Worm (Caenorhabditis elegans) whole organism, L1 larva: ENCODE data around the gene C27B7.5.

Experiments used
- C16A3.4 ChIP-seq: fragments of 150-350 bp; optimal IDR thresholded peaks from 2 replicates; lab custom pipeline; 2014; ENCODE audit warnings: missing biosample characterization, missing genetic modification characterization
- F16B12.6 ChIP-seq: fragments of 150-350 bp; optimal IDR thresholded peaks from 2 replicates; lab custom pipeline; 2014; ENCODE audit warnings: missing biosample characterization, missing genetic modification characterization
- Y116A8C.19 ChIP-seq: sonication (generic microtip); optimal IDR thresholded peaks from 2 replicates; lab custom pipeline; 2016; ENCODE audit warnings: missing compliant biosample characterization, missing genetic modification characterization, borderline replicate concordance
- aha-1 ChIP-seq: fragments of 150-350 bp; optimal IDR thresholded peaks from 2 replicates; lab custom pipeline; 2014; ENCODE audit warnings: missing biosample characterization, missing genetic modification characterization
- alr-1 ChIP-seq: fragments of 200-800 bp; sonication (Bioruptor generic); optimal IDR thresholded peaks from 2 replicates; lab custom pipeline; 2018; ENCODE audit warnings: borderline replicate concordance, mild to moderate bottlenecking, missing genetic modification characterization, missing compliant biosample characterization
- ama-1 ChIP-seq: fragments of 150-350 bp; optimal IDR thresholded peaks from 2 replicates; lab custom pipeline; 2014
- ceh-8 ChIP-seq: fragments of 200-800 bp; sonication (Bioruptor generic); optimal IDR thresholded peaks from 2 replicates; lab custom pipeline; 2018; ENCODE audit warnings: mild to moderate bottlenecking, missing genetic modification characterization, moderate library complexity, missing compliant biosample characterization
- ceh-82 ChIP-seq, 3 experiments: fragments of 150-350 bp in 1 of 3; sonication (generic microtip) in 2 of 3; optimal IDR thresholded peaks; 2 replicates each; lab custom pipeline; 2014 to 2017; ENCODE audit warnings: missing biosample characterization in 3 of 3, missing genetic modification characterization in 3 of 3
- ceh-88 ChIP-seq: fragments of 200-800 bp; sonication (Bioruptor generic); IDR thresholded peaks from 2 replicates; pipeline ENCODE4 v1.3.6; 2022; ENCODE audit warnings: missing genetic modification characterization, missing compliant biosample characterization
- ceh-90 ChIP-seq: sonication (generic microtip); optimal IDR thresholded peaks from 2 replicates; lab custom pipeline; 2016; ENCODE audit warnings: missing genetic modification characterization, missing compliant biosample characterization
- dpl-1 ChIP-seq, 3 experiments: fragments of 150-350 bp in 2 of 3; sonication (generic microtip) in 1 of 3; optimal IDR thresholded peaks; 2 replicates each; lab custom pipeline; 2014 to 2017; ENCODE audit warnings: missing biosample characterization in 3 of 3, missing genetic modification characterization in 3 of 3, missing genetic modification reagents in 3 of 3
- dsc-1 ChIP-seq: sonication (generic microtip); optimal IDR thresholded peaks from 2 replicates; lab custom pipeline; 2016; ENCODE audit warnings: mild to moderate bottlenecking, missing genetic modification characterization, missing compliant biosample characterization
- efl-1 ChIP-seq, 4 experiments: fragments of 150-350 bp; optimal IDR thresholded peaks in 3 of 4; peaks in 1 of 4; 1 replicate in 1 of 4; 2 replicates in 3 of 4; lab custom pipeline; 2014; ENCODE audit warnings: missing biosample characterization in 2 of 4, missing genetic modification characterization in 2 of 4, missing genetic modification reagents in 2 of 4
- egl-13 ChIP-seq: sonication (generic microtip); optimal IDR thresholded peaks from 2 replicates; lab custom pipeline; 2016; ENCODE audit warnings: missing genotype, missing genetic modification reagents, missing genetic modification characterization, missing compliant biosample characterization
- egl-27 ChIP-seq, 2 experiments: fragments of 150-350 bp in 1 of 2; sonication (generic microtip); optimal IDR thresholded peaks; 3 replicates each; lab custom pipeline; 2017 to 2018; ENCODE audit warnings: missing biosample characterization in 2 of 2, missing genetic modification characterization in 2 of 2, missing genetic modification reagents in 2 of 2
- elt-2 ChIP-seq: sonication (generic microtip); optimal IDR thresholded peaks from 2 replicates; lab custom pipeline; 2016; ENCODE audit warnings: missing genetic modification characterization, mild to moderate bottlenecking, inconsistent platforms, missing compliant biosample characterization, missing genetic modification reagents
- elt-3 ChIP-seq, 6 experiments: fragments of 150-350 bp in 1 of 6; sonication (generic microtip); optimal IDR thresholded peaks; 2 replicates each; lab custom pipeline; 2017 to 2018; ENCODE audit warnings: missing biosample characterization in 6 of 6, missing genetic modification characterization in 6 of 6, inconsistent platforms in 1 of 6
- ets-5 ChIP-seq: fragments of 200-800 bp; sonication (Bioruptor generic); IDR thresholded peaks from 2 replicates; pipeline ENCODE4 v1.3.6; 2022; ENCODE audit warnings: missing genetic modification characterization, missing compliant biosample characterization
- fkh-10 ChIP-seq: sonication (generic microtip); optimal IDR thresholded peaks from 2 replicates; lab custom pipeline; 2017; ENCODE audit warnings: missing biosample characterization, missing genetic modification reagents, missing genetic modification characterization
- fkh-8 ChIP-seq: sonication (generic microtip); optimal IDR thresholded peaks from 2 replicates; lab custom pipeline; 2016; ENCODE audit warnings: mild to moderate bottlenecking, missing genetic modification characterization, missing compliant biosample characterization
- fos-1 ChIP-seq: fragments of 150-350 bp; optimal IDR thresholded peaks from 2 replicates; lab custom pipeline; 2014; ENCODE audit warnings: missing biosample characterization, missing genetic modification characterization
- grh-1 ChIP-seq: fragments of 200-800 bp; sonication (Bioruptor generic); IDR thresholded peaks from 2 replicates; pipeline ENCODE4 v1.3.6; 2022; ENCODE audit warnings: missing genetic modification reagents, missing genetic modification characterization, missing compliant biosample characterization
- hlh-17 ChIP-seq: fragments of 200-800 bp; sonication (Bioruptor generic); optimal IDR thresholded peaks from 2 replicates; lab custom pipeline; 2018; ENCODE audit warnings: missing genetic modification characterization, mild to moderate bottlenecking, missing compliant biosample characterization, moderate library complexity, borderline replicate concordance
- irx-1 ChIP-seq: sonication (generic microtip); optimal IDR thresholded peaks from 2 replicates; lab custom pipeline; 2016; ENCODE audit warnings: missing genetic modification characterization, missing compliant biosample characterization
- jun-1 ChIP-seq: fragments of 150-350 bp; optimal IDR thresholded peaks from 2 replicates; lab custom pipeline; 2014; ENCODE audit warnings: missing biosample characterization, missing genetic modification reagents, missing genetic modification characterization
- lin-14 ChIP-seq: fragments of 200-800 bp; sonication (Bioruptor generic); optimal IDR thresholded peaks from 2 replicates; lab custom pipeline; 2018; ENCODE audit warnings: mild to moderate bottlenecking, missing genetic modification characterization, moderate library complexity, missing compliant biosample characterization
- mdl-1 ChIP-seq, 2 experiments: fragments of 150-350 bp; optimal IDR thresholded peaks; 2 replicates each; lab custom pipeline; 2014 to 2017; ENCODE audit warnings: missing biosample characterization in 2 of 2, missing genetic modification characterization in 2 of 2, inconsistent platforms in 1 of 2
- mef-2 ChIP-seq: fragments of 150-350 bp; optimal IDR thresholded peaks from 2 replicates; lab custom pipeline; 2014; ENCODE audit warnings: missing biosample characterization, missing genetic modification characterization
- mep-1 ChIP-seq: fragments of 150-350 bp; optimal IDR thresholded peaks from 2 replicates; lab custom pipeline; 2014; ENCODE audit warnings: missing biosample characterization, missing genetic modification characterization
- nhr-11 ChIP-seq: fragments of 150-350 bp; optimal IDR thresholded peaks from 2 replicates; lab custom pipeline; 2014; ENCODE audit warnings: missing biosample characterization, missing genetic modification characterization
- nhr-20 ChIP-seq: sonication (generic microtip); optimal IDR thresholded peaks from 2 replicates; lab custom pipeline; 2016; ENCODE audit warnings: mild to moderate bottlenecking, missing genetic modification characterization, missing compliant biosample characterization
- nhr-28 ChIP-seq: fragments of 150-350 bp; optimal IDR thresholded peaks from 2 replicates; lab custom pipeline; 2014; ENCODE audit warnings: missing biosample characterization, missing genetic modification characterization
- nhr-47 ChIP-seq: sonication (generic microtip); optimal IDR thresholded peaks from 2 replicates; lab custom pipeline; 2016; ENCODE audit warnings: mild to moderate bottlenecking, missing genetic modification characterization, moderate library complexity, missing compliant biosample characterization
- nhr-71 ChIP-seq: sonication (generic microtip); optimal IDR thresholded peaks from 2 replicates; lab custom pipeline; 2016; ENCODE audit warnings: mild to moderate bottlenecking, missing genetic modification characterization, moderate library complexity, missing compliant biosample characterization
- nhr-76 ChIP-seq: sonication (generic microtip); optimal IDR thresholded peaks from 2 replicates; lab custom pipeline; 2017; ENCODE audit warnings: missing biosample characterization, missing genetic modification characterization
- nhr-85 ChIP-seq: sonication (generic microtip); peaks from one replicate; lab custom pipeline; 2016; ENCODE audit warnings: missing genetic modification characterization, inconsistent platforms, missing compliant biosample characterization
- pag-3 ChIP-seq: sonication (generic microtip); optimal IDR thresholded peaks from 2 replicates; lab custom pipeline; 2017; ENCODE audit warnings: missing genetic modification characterization, mild to moderate bottlenecking, missing compliant biosample characterization, antibody characterized with exemption, borderline replicate concordance; ENCODE audit not compliant: insufficient read depth
- snpc-4 ChIP-seq: fragments of 150-350 bp; optimal IDR thresholded peaks from 2 replicates; lab custom pipeline; 2014; ENCODE audit warnings: missing biosample characterization, missing genetic modification characterization
- snu-23 ChIP-seq: sonication (generic microtip); optimal IDR thresholded peaks from 2 replicates; lab custom pipeline; 2016; ENCODE audit warnings: missing genetic modification characterization, missing compliant biosample characterization
- sup-37 ChIP-seq: fragments of 200-800 bp; sonication (Bioruptor generic); optimal IDR thresholded peaks from 2 replicates; lab custom pipeline; 2018; ENCODE audit warnings: mild to moderate bottlenecking, missing genetic modification characterization, missing compliant biosample characterization
- swsn-7 ChIP-seq: sonication (generic microtip); optimal IDR thresholded peaks from 2 replicates; lab custom pipeline; 2016; ENCODE audit warnings: missing genetic modification characterization, missing compliant biosample characterization
- tlp-1 ChIP-seq: fragments of 150-350 bp; optimal IDR thresholded peaks from 2 replicates; lab custom pipeline; 2014; ENCODE audit warnings: missing biosample characterization, missing genetic modification characterization
- unc-30 ChIP-seq: sonication (generic microtip); optimal IDR thresholded peaks from 2 replicates; lab custom pipeline; 2017; ENCODE audit warnings: missing biosample characterization, missing genetic modification characterization
- unc-86 ChIP-seq: sonication (generic microtip); optimal IDR thresholded peaks from 2 replicates; lab custom pipeline; 2016; ENCODE audit warnings: missing genetic modification characterization, missing compliant biosample characterization
- unc-98 ChIP-seq: fragments of 200-800 bp; sonication (Bioruptor generic); IDR thresholded peaks from 2 replicates; pipeline ENCODE4 v1.3.6; 2022; ENCODE audit warnings: missing genetic modification characterization, missing compliant biosample characterization
- vab-15 ChIP-seq: sonication (generic microtip); optimal IDR thresholded peaks from 2 replicates; lab custom pipeline; 2017; ENCODE audit warnings: missing genotype, mild to moderate bottlenecking, missing genetic modification characterization, missing compliant biosample characterization
- xbp-1 ChIP-seq: sonication (generic microtip); optimal IDR thresholded peaks from 2 replicates; lab custom pipeline; 2016; ENCODE audit warnings: missing genetic modification characterization, missing compliant biosample characterization
- zag-1 ChIP-seq: fragments of 150-350 bp; optimal IDR thresholded peaks from 2 replicates; lab custom pipeline; 2014; ENCODE audit warnings: missing biosample characterization, missing genetic modification characterization
- ztf-11 ChIP-seq, 2 experiments: sonication (generic microtip); optimal IDR thresholded peaks; 2 replicates each; lab custom pipeline; 2016 to 2017; ENCODE audit warnings: missing genetic modification characterization in 2 of 2, missing biosample characterization in 1 of 2, missing compliant biosample characterization in 1 of 2
- ztf-4 ChIP-seq: fragments of 150-350 bp; optimal IDR thresholded peaks from 2 replicates; lab custom pipeline; 2014; ENCODE audit warnings: missing biosample characterization, missing genetic modification characterization

C27B7.5 gene

DNA sequence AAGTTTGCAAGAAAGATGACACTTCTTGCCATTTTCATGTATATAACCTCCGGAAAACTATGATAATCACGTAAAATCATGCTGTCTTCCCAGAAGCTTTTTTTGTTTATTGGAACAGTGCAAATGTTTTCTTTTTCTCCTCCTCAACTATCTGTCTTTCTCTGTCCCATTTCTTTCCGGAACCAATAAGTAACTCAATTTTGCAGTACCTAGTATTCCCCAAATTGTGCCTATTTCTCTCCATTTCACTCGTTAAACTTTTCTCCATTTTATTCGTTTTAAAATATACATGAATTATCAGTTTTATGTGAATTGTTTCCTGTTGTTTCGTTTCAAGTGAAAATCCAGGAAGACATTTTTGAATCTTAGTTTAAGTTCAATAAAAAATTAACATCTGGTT lies 42.0 kb downstream of the C27B7.5 start:
- TF ChIP-seq unc-98 (GFP tag; lab: Robert Waterston, UW) (no peak), fkh-10 (GFP tag; lab: Kevin White, UChicago) (peak; percentile 17), grh-1 (GFP tag; lab: Robert Waterston, UW) (no peak), lin-14 (GFP tag; lab: Kevin White, UChicago) (peak; percentile 45), pag-3 (tag; lab: Kevin White, UChicago) (no peak)

- peak in 1 of 2 experiments; percentile 52 for TF ChIP-seq mdl-1 (tag; optimal IDR thresholded peaks at IDR 0.05; lab: Kevin White, UChicago)
- TF ChIP-seq egl-13 (tag; lab: Kevin White, UChicago), result peak; percentile 23
- no peak for TF ChIP-seq ztf-4 (tag; lab: Kevin White, UChicago)
- TF ChIP-seq fkh-8 (tag; lab: Kevin White, UChicago), result peak; percentile 73
- no peak for TF ChIP-seq fkh-10 (GFP tag; lab: Kevin White, UChicago)
- no peak for TF ChIP-seq elt-3 (tag; optimal IDR thresholded peaks at IDR 0.05; lab: Kevin White, UChicago)
- TF ChIP-seq C16A3.4, result no peak
- TF ChIP-seq F16B12.6, result no peak
- peak; percentile 55 for TF ChIP-seq unc-86 (tag; lab: Kevin White, UChicago)
- no peak for TF ChIP-seq ceh-88 (GFP tag; lab: Robert Waterston, UW)
- peak; percentile 50 for TF ChIP-seq snpc-4 (tag; lab: Kevin White, UChicago)
- peak in 1 of 3 experiments; percentile 19 for TF ChIP-seq ceh-82 (tag; optimal IDR thresholded peaks at IDR 0.05; lab: Kevin White, UChicago)
- no peak for TF ChIP-seq dpl-1 (GFP tag; optimal IDR thresholded peaks at IDR 0.05; lab: Kevin White, UChicago)
- peak in 1 of 2 experiments; percentile 29 for TF ChIP-seq ztf-11 (tag; optimal IDR thresholded peaks at IDR 0.05; lab: Kevin White, UChicago)
- TF ChIP-seq swsn-7 (tag; lab: Kevin White, UChicago), result peak; percentile 42
- TF ChIP-seq ceh-90 (tag; lab: Kevin White, UChicago), result no peak
- peak; percentile 76 for TF ChIP-seq dsc-1 (tag; lab: Kevin White, UChicago)
- no peak for TF ChIP-seq unc-30 (tag; lab: Kevin White, UChicago)
- peak; percentile 91 for TF ChIP-seq nhr-71
- TF ChIP-seq efl-1 (optimal IDR thresholded peaks at IDR 0.05; lab: Kevin White, UChicago), result peak in 1 of 2 experiments; percentile 33
- TF ChIP-seq efl-1 (GFP tag; optimal IDR thresholded peaks at IDR 0.05 in 1 of 2; lab: Kevin White, UChicago), result peak; percentile 17 to 32
- TF ChIP-seq ceh-8 (GFP tag; lab: Kevin White, UChicago), result peak; percentile 86
- no peak for TF ChIP-seq jun-1 (tag; lab: Kevin White, UChicago)
- TF ChIP-seq ets-5 (GFP tag; lab: Robert Waterston, UW), result no peak
- no peak for TF ChIP-seq nhr-28 (tag; lab: Kevin White, UChicago)
- no peak for TF ChIP-seq pag-3 (tag; lab: Kevin White, UChicago)
- peak; percentile 47 for TF ChIP-seq mep-1
- TF ChIP-seq ama-1 (lab: Kevin White, UChicago), result no peak
- no peak for TF ChIP-seq elt-2
- TF ChIP-seq vab-15 (tag; lab: Kevin White, UChicago), result no peak
- TF ChIP-seq nhr-85 (tag; lab: Kevin White, UChicago), result no peak
- TF ChIP-seq sup-37, result peak; percentile 24
- TF ChIP-seq zag-1 (tag; lab: Kevin White, UChicago), result no peak
- no peak for TF ChIP-seq Y116A8C.19 (tag; lab: Kevin White, UChicago)
- TF ChIP-seq nhr-47, result peak; percentile 69
- no peak for TF ChIP-seq nhr-11 (tag; lab: Kevin White, UChicago)
- no peak for TF ChIP-seq unc-98 (GFP tag; lab: Robert Waterston, UW)
- TF ChIP-seq nhr-76 (tag; lab: Kevin White, UChicago), result no peak
- TF ChIP-seq hlh-17 (GFP tag; lab: Kevin White, UChicago), result no peak
- no peak for TF ChIP-seq aha-1 (tag; lab: Kevin White, UChicago)
- TF ChIP-seq xbp-1 (tag; lab: Kevin White, UChicago), result peak; percentile 50
- TF ChIP-seq tlp-1 (tag; lab: Kevin White, UChicago), result no peak
- TF ChIP-seq egl-27 (tag; optimal IDR thresholded peaks at IDR 0.05; lab: Kevin White, UChicago), result no peak
- TF ChIP-seq nhr-20 (tag; lab: Kevin White, UChicago), result peak; percentile 62
- TF ChIP-seq fos-1 (tag; lab: Kevin White, UChicago), result no peak
- no peak for TF ChIP-seq mef-2
- TF ChIP-seq snu-23, result peak; percentile 52
- no peak for TF ChIP-seq alr-1
- TF ChIP-seq irx-1 (tag; lab: Kevin White, UChicago), result peak; percentile 32
Observed at ce11 chrIV:8947146-8947545, 45.7 kb downstream of the C27B7.5 start.
